Worm (Caenorhabditis elegans) whole organism, L4 larva: Measurements from ENCODE around the gene cpf-2.

Experiments used
- ceh-82 ChIP-seq: sonication (generic microtip); optimal IDR thresholded peaks from 2 replicates; lab custom pipeline; 2017; ENCODE audit warnings: missing biosample characterization, missing genetic modification characterization
- daf-12 ChIP-seq: fragments of 150-350 bp; optimal IDR thresholded peaks from 2 replicates; lab custom pipeline; 2014; ENCODE audit warnings: missing biosample characterization, missing genetic modification reagents, missing genetic modification characterization
- dmd-9 ChIP-seq: fragments of 200-800 bp; sonication (Bioruptor generic); IDR thresholded peaks from 2 replicates; pipeline ENCODE4 v1.3.6; 2022; ENCODE audit warnings: missing genetic modification reagents, missing genetic modification characterization, missing compliant biosample characterization
- lim-7 ChIP-seq: fragments of 200-800 bp; sonication (Bioruptor generic); IDR thresholded peaks from 2 replicates; pipeline ENCODE4 v1.3.6; 2022; ENCODE audit warnings: missing genetic modification characterization, missing compliant biosample characterization
- lsy-2 ChIP-seq, 2 experiments: fragments of 150-350 bp in 1 of 2; sonication (generic microtip) in 1 of 2; optimal IDR thresholded peaks; 2 replicates each; lab custom pipeline; 2014 to 2017; ENCODE audit warnings: missing biosample characterization in 2 of 2, missing genetic modification characterization in 2 of 2
- nhr-111 ChIP-seq: fragments of 200-800 bp; sonication (Bioruptor generic); optimal IDR thresholded peaks from 2 replicates; lab custom pipeline; 2018; ENCODE audit warnings: mild to moderate bottlenecking, missing genetic modification characterization, missing compliant biosample characterization
- nhr-25 ChIP-seq: sonication (generic microtip); optimal IDR thresholded peaks from 2 replicates; lab custom pipeline; 2017; ENCODE audit warnings: missing genetic modification characterization, mild to moderate bottlenecking, missing compliant biosample characterization, antibody characterized with exemption, moderate library complexity, borderline replicate concordance; ENCODE audit not compliant: insufficient read depth
- pha-4 ChIP-seq, 2 experiments: fragments of 150-350 bp in 1 of 2; fragments of 200-800 bp in 1 of 2; sonication (Bioruptor generic) in 1 of 2; IDR thresholded peaks in 1 of 2; optimal IDR thresholded peaks in 1 of 2; 2 replicates each; pipeline versions ENCODE4 v1.3.6 to Lab custom; 2014 to 2022; ENCODE audit warnings: missing genetic modification characterization in 2 of 2, missing genetic modification reagents in 2 of 2, missing biosample characterization in 1 of 2, missing compliant biosample characterization in 1 of 2
- pqm-1 ChIP-seq: sonication (generic microtip); optimal IDR thresholded peaks from 2 replicates; lab custom pipeline; 2017; ENCODE audit warnings: missing biosample characterization, missing genetic modification characterization
- saeg-2 ChIP-seq: fragments of 200-800 bp; sonication (Bioruptor generic); IDR thresholded peaks from 2 replicates; pipeline ENCODE4 v1.3.6; 2022; ENCODE audit warnings: missing genetic modification reagents, missing genetic modification characterization, missing compliant biosample characterization
- zag-1 ChIP-seq: fragments of 150-350 bp; optimal IDR thresholded peaks from 2 replicates; lab custom pipeline; 2014; ENCODE audit warnings: missing biosample characterization, missing genetic modification characterization
- zfp-3 ChIP-seq: fragments of 200-800 bp; sonication (Bioruptor generic); conservative IDR thresholded peaks from 2 replicates; pipeline ENCODE4 v1.3.6; 2022; ENCODE audit warnings: missing genetic modification reagents, missing genetic modification characterization, missing compliant biosample characterization
- ztf-11 ChIP-seq: fragments of 150-350 bp; optimal IDR thresholded peaks from 2 replicates; lab custom pipeline; 2014; ENCODE audit warnings: missing biosample characterization, missing genetic modification characterization

DNA sequence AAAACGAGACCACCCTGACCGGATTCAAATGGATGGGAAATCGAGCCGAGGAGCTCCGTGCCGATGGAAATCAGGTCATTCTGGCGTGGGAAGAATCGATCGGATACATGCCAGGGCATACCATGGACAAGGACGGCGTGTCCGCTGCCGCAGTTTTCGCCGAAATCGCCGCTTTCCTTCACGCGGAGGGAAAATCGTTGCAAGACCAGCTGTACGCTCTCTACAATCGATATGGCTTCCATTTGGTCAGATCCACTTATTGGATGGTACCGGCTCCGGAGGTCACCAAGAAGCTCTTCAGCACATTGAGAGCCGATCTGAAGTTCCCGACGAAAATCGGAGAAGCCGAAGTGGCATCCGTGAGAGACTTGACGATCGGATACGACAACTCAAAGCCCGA, 33.3 kb upstream of the cpf-2 start:
- TF ChIP-seq ceh-82, result no peak
- TF ChIP-seq saeg-2 (GFP tag; lab: Robert Waterston, UW), result no peak
- TF ChIP-seq lim-7 (GFP tag; lab: Robert Waterston, UW), result no peak
- no peak for TF ChIP-seq zfp-3 (GFP tag; lab: Robert Waterston, UW)
- no peak for TF ChIP-seq dmd-9 (GFP tag; lab: Robert Waterston, UW)
- no peak for TF ChIP-seq zag-1 (tag; lab: Kevin White, UChicago)
- TF ChIP-seq ztf-11 (tag; lab: Kevin White, UChicago), result no peak
- no peak for TF ChIP-seq lsy-2 (tag; optimal IDR thresholded peaks at IDR 0.05; lab: Kevin White, UChicago)
- TF ChIP-seq pha-4 (GFP tag; IDR thresholded peaks at IDR 0.05; lab: Robert Waterston, UW), result no peak
- no peak for TF ChIP-seq pha-4 (tag; optimal IDR thresholded peaks at IDR 0.05; lab: Kevin White, UChicago)
- TF ChIP-seq daf-12 (tag; lab: Kevin White, UChicago), result no peak
- TF ChIP-seq nhr-25, result no peak
- TF ChIP-seq nhr-111 (GFP tag; lab: Kevin White, UChicago), result no peak
- TF ChIP-seq pqm-1 (tag; lab: Kevin White, UChicago), result no peak
